Worm (Caenorhabditis elegans): ENCODE measurements around the gene nsph-1.1.

ce11 chrII:8814231-8814630, 47.7 kb downstream of the nsph-1.1 start:
- TF ChIP-seq him-1 (tag; optimal IDR thresholded peaks at IDR 0.05) (no peak), dao-5 (tag; optimal IDR thresholded peaks at IDR 0.05) (no peak)

Measured in whole organism, L4/young adult.